Fruit fly (Drosophila melanogaster): ENCODE measurements around the gene NHP2.

Gene NHP2

DNA sequence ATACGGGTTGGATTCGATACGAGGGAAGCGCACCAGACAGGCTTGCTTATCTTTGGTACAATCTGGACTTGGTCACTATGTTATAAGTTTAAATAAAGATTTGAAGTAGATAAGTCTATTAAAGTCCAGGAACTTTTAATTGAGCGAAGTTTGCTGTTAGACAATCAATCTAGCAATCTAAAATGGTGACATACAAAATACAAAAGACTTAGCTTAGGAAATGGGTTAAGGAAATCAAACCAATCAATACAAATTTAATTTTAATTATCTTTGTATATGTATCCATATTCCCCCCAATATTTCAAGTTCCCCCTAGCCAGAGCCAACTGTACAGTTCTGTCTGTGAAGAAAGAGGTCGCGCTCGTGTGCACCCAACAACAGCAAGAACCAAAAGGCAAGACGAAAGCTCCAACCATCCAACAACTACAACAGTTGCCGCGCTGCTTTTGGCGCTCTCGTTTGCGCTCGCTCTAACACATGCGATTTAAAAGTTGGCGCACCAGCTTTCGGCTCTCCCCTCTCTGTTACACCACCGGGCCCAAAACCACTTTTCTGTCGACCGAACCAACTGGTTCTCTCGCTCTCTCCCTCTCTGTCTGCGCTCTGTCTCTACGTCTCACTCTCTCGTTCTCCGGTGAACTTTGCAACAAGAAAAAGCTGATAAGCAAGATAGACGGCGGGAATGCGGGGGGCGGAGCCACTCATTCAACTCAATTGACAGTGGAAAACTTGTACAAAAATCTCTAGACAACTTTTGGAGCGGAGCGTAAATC is 45.8 kb downstream of the NHP2 start (continued):
- TF ChIP-seq CG4617 (GFP tag; optimal IDR thresholded peaks at IDR 0.05; ENCODE audit: borderline replicate concordance) (peak; percentile 26), stc (GFP tag; IDR thresholded peaks at IDR 0.05) (peak; percentile 82), NC2α (GFP tag; optimal IDR thresholded peaks at IDR 0.05) (peak; percentile 75), Dp (GFP tag; optimal IDR thresholded peaks at IDR 0.05) (no peak), gsb (GFP tag; IDR thresholded peaks at IDR 0.05) (peak; percentile 79), eve (GFP tag; optimal IDR thresholded peaks at IDR 0.05) (no peak), lov (optimal IDR thresholded peaks at IDR 0.05) (no peak), lov (GFP tag; IDR thresholded peaks at IDR 0.05) (no peak), CG11456 (GFP tag; IDR thresholded peaks at IDR 0.05) (peak; percentile 87), sug (tag; optimal IDR thresholded peaks at IDR 0.05) (peak; percentile 62), CG4854 (GFP tag; optimal IDR thresholded peaks at IDR 0.05) (peak; percentile 63), ewg (GFP tag; optimal IDR thresholded peaks at IDR 0.05) (peak; percentile 57), eyg (GFP tag; optimal IDR thresholded peaks at IDR 0.05) (peak; percentile 22), CG12769 (tag; optimal IDR thresholded peaks at IDR 0.05) (no peak), Usf (GFP tag; optimal IDR thresholded peaks at IDR 0.05) (peak; percentile 69), CG3995 (GFP tag; optimal IDR thresholded peaks at IDR 0.05) (peak; percentile 34), Doc3 (GFP tag; IDR thresholded peaks at IDR 0.05; ENCODE audit: partially characterized antibody) (no peak; the same call in 2 of the 3 replicates), CG17912 (GFP tag; optimal IDR thresholded peaks at IDR 0.05) (no peak), cas (GFP tag; IDR thresholded peaks at IDR 0.05) (0 out of 2 replicates have a peak, but pooled peaks have one; percentile 31), CG12071 (GFP tag; optimal IDR thresholded peaks at IDR 0.05) (peak; percentile 68), pum (GFP tag; optimal IDR thresholded peaks at IDR 0.05) (peak; percentile 67), CG17385 (GFP tag; optimal IDR thresholded peaks at IDR 0.05) (peak; percentile 81), her (GFP tag; optimal IDR thresholded peaks at IDR 0.05) (no peak), NfI (GFP tag; optimal IDR thresholded peaks at IDR 0.05) (peak; percentile 80), zen2 (GFP tag; IDR thresholded peaks at IDR 0.05; ENCODE audit: partially characterized antibody) (peak; percentile 59; the same call in 1 of the 3 replicates), Pdp1 (GFP tag; optimal IDR thresholded peaks at IDR 0.05) (peak; percentile 55 to 84), CG4730 (GFP tag; IDR thresholded peaks at IDR 0.05) (peak; percentile 81), insv (GFP tag; optimal IDR thresholded peaks at IDR 0.05) (no peak), sens-2 (GFP tag; IDR thresholded peaks at IDR 0.05) (no peak), maf-S (GFP tag; optimal IDR thresholded peaks at IDR 0.05) (peak; percentile 72), sqz (GFP tag; optimal IDR thresholded peaks at IDR 0.05) (peak; percentile 48), Xrp1 (GFP tag; IDR thresholded peaks at IDR 0.05) (peak; percentile 72), CG13287 (GFP tag; IDR thresholded peaks at IDR 0.05; ENCODE audit: partially characterized antibody) (peak; percentile 47; the same call in 1 of the 2 replicates), ranshi (GFP tag; IDR thresholded peaks at IDR 0.05) (peak; percentile 70), CG15601 (tag; optimal IDR thresholded peaks at IDR 0.05) (peak; percentile 74), stwl (tag; optimal IDR thresholded peaks at IDR 0.05) (no peak), Sin3A (optimal IDR thresholded peaks at IDR 0.05) (no peak), Side (GFP tag; optimal IDR thresholded peaks at IDR 0.05) (peak; percentile 67), oc (tag; optimal IDR thresholded peaks at IDR 0.05) (peak; percentile 0), CG15514 (GFP tag; optimal IDR thresholded peaks at IDR 0.05) (peak; percentile 65), Dek (tag; optimal IDR thresholded peaks at IDR 0.05) (peak; percentile 85), Hr39 (optimal IDR thresholded peaks at IDR 0.05) (no peak), CG10543 (GFP tag; optimal IDR thresholded peaks at IDR 0.05) (peak; percentile 77), Dll (GFP tag; IDR thresholded peaks at IDR 0.05; ENCODE audit: partially characterized antibody) (no peak), CG31441 (GFP tag; IDR thresholded peaks at IDR 0.05) (peak; percentile 88), peb (GFP tag; IDR thresholded peaks at IDR 0.05) (no peak; the same call in 1 of the 2 replicates), Trl (optimal IDR thresholded peaks at IDR 0.05) (peak; percentile 98 to 100), Trl (GFP tag; optimal IDR thresholded peaks at IDR 0.05) (no peak), Fer2 (tag; optimal IDR thresholded peaks at IDR 0.05) (peak; percentile 76), wor (GFP tag; IDR thresholded peaks at IDR 0.05) (peak; percentile 66)

All from whole organism, embryonic.